Worm (Caenorhabditis elegans) whole organism, late embryonic: Measurements from ENCODE around the gene grsp-2.

Experiments
- F13H6.1 ChIP-seq: sonication (generic microtip); optimal IDR thresholded peaks from 2 replicates; lab custom pipeline; 2016; ENCODE audit warnings: missing genetic modification characterization, missing compliant biosample characterization
- ahr-1 ChIP-seq: sonication (generic microtip); optimal IDR thresholded peaks from 2 replicates; lab custom pipeline; 2016; ENCODE audit warnings: missing genetic modification characterization, missing compliant biosample characterization
- ceh-14 ChIP-seq: sonication (generic microtip); optimal IDR thresholded peaks from 2 replicates; lab custom pipeline; 2016; ENCODE audit warnings: missing genotype, missing genetic modification characterization, missing compliant biosample characterization
- ceh-19 ChIP-seq: fragments of 200-800 bp; sonication (Bioruptor generic); optimal IDR thresholded peaks from 2 replicates; lab custom pipeline; 2018; ENCODE audit warnings: mild to moderate bottlenecking, missing genetic modification characterization, missing compliant biosample characterization
- ceh-6 ChIP-seq: fragments of 200-800 bp; sonication (Bioruptor generic); optimal IDR thresholded peaks from 2 replicates; lab custom pipeline; 2018; ENCODE audit warnings: mild to moderate bottlenecking, missing genetic modification characterization, missing compliant biosample characterization
- fkh-10 ChIP-seq: fragments of 150-350 bp; optimal IDR thresholded peaks from 2 replicates; lab custom pipeline; 2014; ENCODE audit warnings: missing biosample characterization, missing genetic modification reagents, missing genetic modification characterization
- pha-4 ChIP-seq: fragments of 150-350 bp; optimal IDR thresholded peaks from 2 replicates; lab custom pipeline; 2018; ENCODE audit warnings: missing biosample characterization, missing genetic modification reagents, missing genetic modification characterization
- pqm-1 ChIP-seq: sonication (generic microtip); optimal IDR thresholded peaks from 2 replicates; lab custom pipeline; 2016; ENCODE audit warnings: missing genetic modification characterization, missing compliant biosample characterization
- sox-4 ChIP-seq: sonication (generic microtip); optimal IDR thresholded peaks from 2 replicates; lab custom pipeline; 2017; ENCODE audit warnings: mild to moderate bottlenecking, missing genetic modification characterization, inconsistent platforms, missing compliant biosample characterization

DNA sequence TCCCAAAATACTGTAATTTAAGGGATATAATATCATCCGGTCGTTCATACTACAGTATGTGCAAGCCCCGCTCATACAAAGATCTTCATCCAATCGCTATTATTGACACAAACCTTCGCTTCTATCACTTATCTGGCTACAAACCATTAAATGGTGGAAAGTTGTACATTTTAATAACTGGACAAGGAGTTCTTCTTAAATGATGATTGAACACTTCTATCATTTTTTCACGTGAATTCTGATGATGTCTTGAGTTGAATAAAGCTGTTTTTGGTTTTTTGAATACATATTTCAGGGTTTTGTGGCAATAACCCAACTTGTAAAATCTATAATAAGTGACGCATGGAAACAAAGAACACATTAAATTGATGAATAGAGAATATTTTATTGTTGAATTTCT, 6.5 kb downstream of the grsp-2 start:
- TF ChIP-seq fkh-10 (GFP tag; lab: Kevin White, UChicago) (no peak), ceh-14 (tag; lab: Kevin White, UChicago) (no peak), F13H6.1 (tag; lab: Kevin White, UChicago) (no peak), sox-4 (tag; lab: Kevin White, UChicago) (no peak), pqm-1 (tag; lab: Kevin White, UChicago) (no peak), ceh-19 (GFP tag; lab: Kevin White, UChicago) (no peak), ceh-6 (no peak), ahr-1 (tag; lab: Kevin White, UChicago) (no peak), pha-4 (no peak)
